Worm (Caenorhabditis elegans) whole organism, L4 larva: ENCODE data around the gene F44E5.15.

Source experiments
- F26F4.8 ChIP-seq: fragments of 200-800 bp; sonication (Bioruptor generic); conservative IDR thresholded peaks from 2 replicates; pipeline ENCODE4 v1.3.6; 2022; ENCODE audit warnings: missing genetic modification characterization, missing compliant biosample characterization
- F37D6.2 ChIP-seq: sonication (generic microtip); optimal IDR thresholded peaks from 2 replicates; lab custom pipeline; 2016; ENCODE audit warnings: mild to moderate bottlenecking, missing genetic modification characterization, missing compliant biosample characterization
- F49E8.2 ChIP-seq: sonication (generic microtip); optimal IDR thresholded peaks from 2 replicates; lab custom pipeline; 2016; ENCODE audit warnings: missing compliant biosample characterization, mild to moderate bottlenecking, missing genetic modification characterization, borderline replicate concordance
- Y105C5A.15 ChIP-seq: fragments of 200-800 bp; sonication (Bioruptor generic); IDR thresholded peaks from 2 replicates; pipeline ENCODE4 v1.3.6; 2022; ENCODE audit warnings: missing genetic modification characterization, missing compliant biosample characterization
- Y75B8A.6 ChIP-seq: fragments of 200-800 bp; sonication (Bioruptor generic); IDR thresholded peaks from 2 replicates; pipeline ENCODE4 v1.3.6; 2022; ENCODE audit warnings: missing genetic modification reagents, missing genetic modification characterization, missing compliant biosample characterization
- aha-1 ChIP-seq: fragments of 150-350 bp; peaks from one replicate; lab custom pipeline; 2014; ENCODE audit warnings: missing biosample characterization, missing genetic modification characterization
- ceh-28 ChIP-seq: fragments of 150-350 bp; optimal IDR thresholded peaks from 2 replicates; lab custom pipeline; 2014; ENCODE audit warnings: missing biosample characterization, missing genetic modification reagents, missing genetic modification characterization
- ceh-44 ChIP-seq: fragments of 200-800 bp; sonication (Bioruptor generic); IDR thresholded peaks from 2 replicates; pipeline ENCODE4 v1.3.6; 2022; ENCODE audit warnings: missing genetic modification reagents, missing genetic modification characterization, missing compliant biosample characterization
- ceh-62 ChIP-seq: sonication (generic microtip); optimal IDR thresholded peaks from 2 replicates; lab custom pipeline; 2017; ENCODE audit warnings: missing biosample characterization, missing genetic modification characterization
- ctbp-1 ChIP-seq: fragments of 200-800 bp; sonication (Bioruptor generic); IDR thresholded peaks from 2 replicates; pipeline ENCODE4 v1.3.6; 2022; ENCODE audit warnings: missing genetic modification reagents, missing genetic modification characterization, missing compliant biosample characterization
- dmd-6 ChIP-seq: fragments of 200-800 bp; sonication (Bioruptor generic); IDR thresholded peaks from 2 replicates; pipeline ENCODE4 v1.3.6; 2022; ENCODE audit warnings: missing genetic modification reagents, missing genetic modification characterization, missing compliant biosample characterization
- egl-43 ChIP-seq: fragments of 200-800 bp; sonication (Bioruptor generic); IDR thresholded peaks from 2 replicates; pipeline ENCODE4 v1.3.6; 2022; ENCODE audit warnings: missing genetic modification reagents, missing genetic modification characterization, missing compliant biosample characterization
- fkh-10 ChIP-seq: fragments of 150-350 bp; optimal IDR thresholded peaks from 2 replicates; lab custom pipeline; 2014; ENCODE audit warnings: missing biosample characterization, missing genetic modification reagents, missing genetic modification characterization
- hlh-11 ChIP-seq: fragments of 200-800 bp; sonication (Bioruptor generic); optimal IDR thresholded peaks from 2 replicates; lab custom pipeline; 2018; ENCODE audit warnings: mild to moderate bottlenecking, missing genetic modification characterization, missing compliant biosample characterization
- hlh-30 ChIP-seq: sonication (generic microtip); optimal IDR thresholded peaks from 2 replicates; lab custom pipeline; 2017; ENCODE audit warnings: antibody characterized with exemption, mild to moderate bottlenecking, missing genetic modification characterization, missing compliant biosample characterization; ENCODE audit not compliant: insufficient read depth
- hmg-1.1 ChIP-seq: fragments of 200-800 bp; sonication (Bioruptor generic); IDR thresholded peaks from 2 replicates; pipeline ENCODE4 v1.3.6; 2022; ENCODE audit warnings: missing genetic modification reagents, missing genetic modification characterization, missing compliant biosample characterization
- lin-1 ChIP-seq: fragments of 200-800 bp; sonication (Bioruptor generic); IDR thresholded peaks from 2 replicates; pipeline ENCODE4 v1.3.6; 2022; ENCODE audit warnings: missing genetic modification reagents, missing genetic modification characterization, missing compliant biosample characterization
- lin-29 ChIP-seq: fragments of 200-800 bp; sonication (Bioruptor generic); IDR thresholded peaks from 2 replicates; pipeline ENCODE4 v1.3.6; 2022; ENCODE audit warnings: missing genetic modification reagents, missing genetic modification characterization, missing compliant biosample characterization
- lin-38 ChIP-seq: fragments of 200-800 bp; sonication (Bioruptor generic); IDR thresholded peaks from 2 replicates; pipeline ENCODE4 v1.3.6; 2022; ENCODE audit warnings: missing genetic modification reagents, missing genetic modification characterization, missing compliant biosample characterization
- lir-3 ChIP-seq: sonication (generic microtip); optimal IDR thresholded peaks from 2 replicates; lab custom pipeline; 2016; ENCODE audit warnings: mild to moderate bottlenecking, missing genetic modification characterization, missing compliant biosample characterization
- lsy-2 ChIP-seq, 2 experiments: fragments of 150-350 bp in 1 of 2; sonication (generic microtip) in 1 of 2; optimal IDR thresholded peaks; 2 replicates each; lab custom pipeline; 2014 to 2017; ENCODE audit warnings: missing biosample characterization in 2 of 2, missing genetic modification characterization in 2 of 2
- mdt-29 ChIP-seq: fragments of 200-800 bp; sonication (Bioruptor generic); IDR thresholded peaks from 2 replicates; pipeline ENCODE4 v1.3.6; 2022; ENCODE audit warnings: missing genetic modification reagents, missing genetic modification characterization, missing compliant biosample characterization
- mep-1 ChIP-seq: fragments of 150-350 bp; sonication (generic microtip); optimal IDR thresholded peaks from 3 replicates; lab custom pipeline; 2014; ENCODE audit warnings: missing biosample characterization, missing genetic modification characterization
- mes-2 ChIP-seq: sonication (generic microtip); optimal IDR thresholded peaks from 2 replicates; lab custom pipeline; 2016; ENCODE audit warnings: missing genotype, mild to moderate bottlenecking, missing genetic modification characterization, missing compliant biosample characterization; ENCODE audit not compliant: poor library complexity, severe bottlenecking
- mxl-2 ChIP-seq: fragments of 200-800 bp; sonication (Bioruptor generic); conservative IDR thresholded peaks from 2 replicates; pipeline ENCODE4 v1.3.6; 2022; ENCODE audit warnings: missing genetic modification reagents, missing genetic modification characterization, missing compliant biosample characterization
- mxl-3 ChIP-seq: fragments of 200-800 bp; sonication (Bioruptor generic); optimal IDR thresholded peaks from 2 replicates; lab custom pipeline; 2018; ENCODE audit warnings: mild to moderate bottlenecking, missing genetic modification characterization, missing compliant biosample characterization
- nhr-28 ChIP-seq: fragments of 150-350 bp; optimal IDR thresholded peaks from 2 replicates; lab custom pipeline; 2014; ENCODE audit warnings: missing biosample characterization, missing genetic modification characterization
- nhr-6 ChIP-seq: fragments of 150-350 bp; optimal IDR thresholded peaks from 2 replicates; lab custom pipeline; 2014; ENCODE audit warnings: missing biosample characterization, missing genetic modification characterization
- php-3 ChIP-seq: fragments of 200-800 bp; sonication (Bioruptor generic); IDR thresholded peaks from 2 replicates; pipeline ENCODE4 v1.3.6; 2022; ENCODE audit warnings: missing genetic modification reagents, missing genetic modification characterization, missing compliant biosample characterization
- rbr-2 ChIP-seq: sonication (generic microtip); optimal IDR thresholded peaks from 2 replicates; lab custom pipeline; 2016; ENCODE audit warnings: missing genotype, missing genetic modification characterization, missing compliant biosample characterization
- saeg-2 ChIP-seq: fragments of 200-800 bp; sonication (Bioruptor generic); IDR thresholded peaks from 2 replicates; pipeline ENCODE4 v1.3.6; 2022; ENCODE audit warnings: missing genetic modification reagents, missing genetic modification characterization, missing compliant biosample characterization
- set-16 ChIP-seq: fragments of 200-800 bp; sonication (Bioruptor generic); IDR thresholded peaks from 2 replicates; pipeline ENCODE4 v1.3.6; 2022; ENCODE audit warnings: missing genetic modification reagents, missing genetic modification characterization, missing compliant biosample characterization
- unc-39 ChIP-seq: sonication (generic microtip); optimal IDR thresholded peaks from 2 replicates; lab custom pipeline; 2017; ENCODE audit warnings: missing biosample characterization, missing genetic modification characterization
- unc-62 ChIP-seq, 3 experiments: fragments of 150-350 bp in 1 of 3; sonication (generic microtip); optimal IDR thresholded peaks in 2 of 3; peaks in 1 of 3; 1 replicate in 1 of 3; 2 replicates in 2 of 3; lab custom pipeline; 2014 to 2017; ENCODE audit warnings: missing biosample characterization in 3 of 3, missing genetic modification characterization in 3 of 3, missing genetic modification reagents in 3 of 3, missing genotype in 1 of 3
- vab-7 ChIP-seq: fragments of 200-800 bp; sonication (Bioruptor generic); IDR thresholded peaks from 2 replicates; pipeline ENCODE4 v1.3.6; 2022; ENCODE audit warnings: missing genetic modification reagents, missing genetic modification characterization, missing compliant biosample characterization
- zip-11 ChIP-seq: fragments of 200-800 bp; sonication (Bioruptor generic); IDR thresholded peaks from 2 replicates; pipeline ENCODE4 v1.3.6; 2022; ENCODE audit warnings: missing genetic modification characterization, missing compliant biosample characterization

The F44E5.15 gene

DNA sequence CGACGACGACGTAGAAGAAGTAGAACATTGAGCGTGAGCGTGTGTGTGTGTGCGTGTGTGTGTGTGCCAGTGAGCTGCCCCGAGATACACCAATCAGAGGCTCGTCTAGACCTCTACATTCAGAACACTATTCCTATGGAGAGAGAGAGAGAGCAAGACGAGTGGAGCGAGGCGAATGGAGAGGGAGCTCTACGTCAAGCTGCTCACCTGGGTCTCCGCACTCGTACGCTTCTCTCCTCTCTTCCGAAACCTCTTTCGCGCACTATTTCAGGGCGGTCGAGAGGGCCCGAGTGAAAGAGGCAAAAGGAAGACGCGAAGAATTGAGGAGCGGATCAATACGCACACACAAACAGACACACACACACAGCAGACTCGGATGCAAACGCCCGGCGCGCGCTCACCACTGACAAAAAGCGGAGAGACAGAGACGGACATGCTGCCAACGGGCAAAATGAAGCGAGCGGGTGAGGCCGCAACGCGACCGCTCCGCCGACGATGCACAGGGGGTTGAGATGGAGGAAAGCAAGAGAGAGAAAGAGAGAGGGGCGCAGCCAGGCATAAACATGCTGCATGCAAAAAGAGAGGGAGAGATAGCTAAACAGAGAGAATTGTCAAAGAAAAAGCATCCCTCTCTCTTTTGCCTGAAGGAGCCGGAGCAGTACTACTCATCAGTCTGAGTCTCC lies 22.8 kb upstream of the F44E5.15 start (continued):
- no peak for TF ChIP-seq Y75B8A.6 (GFP tag; lab: Robert Waterston, UW)
- no peak for TF ChIP-seq ceh-62 (tag; lab: Kevin White, UChicago)
- peak; percentile 58 for TF ChIP-seq lir-3 (tag; lab: Kevin White, UChicago)
- TF ChIP-seq vab-7 (GFP tag; lab: Robert Waterston, UW): no peak
- no peak for TF ChIP-seq F26F4.8
- TF ChIP-seq ceh-28 (tag; lab: Kevin White, UChicago): peak; percentile 81
- TF ChIP-seq nhr-28: peak; percentile 33
- TF ChIP-seq lin-38 (GFP tag; lab: Robert Waterston, UW): peak; percentile 61
- TF ChIP-seq mxl-2 (GFP tag; lab: Robert Waterston, UW): no peak
- peak; percentile 24; the same call in 1 of the 2 replicates for TF ChIP-seq lin-1 (GFP tag; lab: Robert Waterston, UW)
- TF ChIP-seq nhr-6 (tag; lab: Kevin White, UChicago): peak; percentile 68
- TF ChIP-seq dmd-6 (GFP tag; lab: Robert Waterston, UW): peak; percentile 62
- TF ChIP-seq lin-29: no peak
- TF ChIP-seq F37D6.2 (tag; lab: Kevin White, UChicago): peak; percentile 92
- 0 out of 2 replicates have a peak, but pooled peaks have one; percentile 18 for TF ChIP-seq ceh-44
- no peak for TF ChIP-seq Y105C5A.15 (GFP tag; lab: Robert Waterston, UW)
- peak; percentile 68; the same call in 1 of the 2 replicates for TF ChIP-seq mdt-29 (GFP tag; lab: Robert Waterston, UW)
- no peak for TF ChIP-seq F49E8.2
- TF ChIP-seq ctbp-1 (GFP tag; lab: Robert Waterston, UW): peak; percentile 75
- no peak for TF ChIP-seq zip-11
- 0 out of 2 replicates have a peak, but pooled peaks have one; percentile 27 for TF ChIP-seq php-3 (GFP tag; lab: Robert Waterston, UW)
- peak; percentile 78 for TF ChIP-seq hlh-30 (tag; lab: Kevin White, UChicago)
- peak; percentile 84 for TF ChIP-seq hmg-1.1 (GFP tag; lab: Robert Waterston, UW)

DNA sequence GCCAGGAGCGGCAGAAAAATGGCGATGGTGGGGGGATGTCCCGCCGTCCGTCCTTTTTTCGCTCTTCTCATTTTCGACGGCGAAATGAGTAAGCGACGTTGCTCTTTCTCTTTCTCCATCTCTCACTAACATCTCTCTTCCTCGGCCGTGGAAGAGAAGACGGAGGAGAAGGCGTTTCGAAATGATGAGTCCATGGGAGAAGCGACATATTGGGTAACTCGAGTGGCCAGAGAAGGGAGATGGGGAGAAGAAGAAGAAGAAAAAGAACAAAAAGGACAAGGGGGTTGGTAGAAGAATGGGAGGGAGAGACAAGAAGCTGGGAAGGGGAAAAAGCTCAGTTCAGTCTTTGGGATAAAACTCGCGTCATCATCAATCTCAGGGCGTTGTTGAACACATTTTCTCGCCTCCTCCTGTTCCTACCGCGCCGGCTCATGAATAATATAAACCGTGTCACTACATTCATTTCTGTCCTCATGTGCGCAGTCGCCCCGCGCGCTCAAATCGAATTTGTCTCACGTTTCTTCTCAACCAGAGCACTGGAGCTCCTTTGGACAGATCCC lies 20.8 kb upstream of the F44E5.15 start:
- peak; percentile 64 for TF ChIP-seq mep-1 (tag; lab: Kevin White, UChicago)
- TF ChIP-seq hlh-11 (tag; lab: Kevin White, UChicago): peak; percentile 8
- TF ChIP-seq fkh-10 (GFP tag; lab: Kevin White, UChicago): peak; percentile 46
- TF ChIP-seq rbr-2 (tag; lab: Kevin White, UChicago): peak; percentile 13
- 0 out of 2 replicates have a peak, but pooled peaks have one; percentile 48 for TF ChIP-seq hmg-1.1 (GFP tag; lab: Robert Waterston, UW)
- TF ChIP-seq saeg-2 (GFP tag; lab: Robert Waterston, UW): no peak
- peak; percentile 38 for TF ChIP-seq mes-2 (tag; lab: Kevin White, UChicago)
- no peak for TF ChIP-seq unc-62 (GFP tag; optimal IDR thresholded peaks at IDR 0.05 in 1 of 2; lab: Kevin White, UChicago)
- no peak for TF ChIP-seq unc-62 (tag; optimal IDR thresholded peaks at IDR 0.05; lab: Kevin White, UChicago)
- peak; percentile 59 for TF ChIP-seq set-16 (GFP tag; lab: Robert Waterston, UW)
- peak; percentile 53 to 61 for TF ChIP-seq lsy-2 (tag; optimal IDR thresholded peaks at IDR 0.05; lab: Kevin White, UChicago)
- TF ChIP-seq ctbp-1 (GFP tag; lab: Robert Waterston, UW): 0 out of 2 replicates have a peak, but pooled peaks have one; percentile 12
- no peak for TF ChIP-seq mxl-3

DNA sequence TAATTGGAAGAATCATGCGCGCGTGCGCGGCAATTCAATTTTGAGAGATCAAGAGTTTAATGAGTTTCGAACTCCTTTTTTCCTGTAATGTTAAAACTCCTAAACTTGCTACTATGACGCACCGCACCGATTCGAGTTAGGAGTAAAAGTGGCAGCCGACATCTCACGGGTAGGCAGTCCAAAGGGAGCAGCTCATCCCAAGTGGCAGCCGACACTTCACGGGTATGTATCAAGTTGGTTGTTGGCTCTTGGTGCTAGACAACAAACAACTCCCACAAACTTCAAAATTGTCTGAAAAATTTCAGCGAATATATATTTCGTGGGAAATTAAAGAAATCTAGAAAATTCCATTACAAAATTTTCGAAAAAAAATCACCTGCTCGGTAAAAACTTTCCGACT lies 19.3 kb upstream of the F44E5.15 start:
- TF ChIP-seq unc-39 (tag; lab: Kevin White, UChicago): no peak
- TF ChIP-seq lsy-2 (tag; optimal IDR thresholded peaks at IDR 0.05; lab: Kevin White, UChicago): no peak
- TF ChIP-seq egl-43 (GFP tag; lab: Robert Waterston, UW): 0 out of 2 replicates have a peak, but pooled peaks have one; percentile 17
- TF ChIP-seq aha-1: peak; percentile 88
- no peak for TF ChIP-seq F37D6.2 (tag; lab: Kevin White, UChicago)
- TF ChIP-seq hlh-11 (tag; lab: Kevin White, UChicago): no peak
